Worm (Caenorhabditis elegans) whole organism, early embryonic: ENCODE results near the gene F49H6.12.

Experiments
- B0310.2 ChIP-seq: sonication (generic microtip); optimal IDR thresholded peaks from 2 replicates; lab custom pipeline; 2016; ENCODE audit warnings: mild to moderate bottlenecking, missing genetic modification characterization, missing compliant biosample characterization
- F13C5.2 ChIP-seq: sonication (generic microtip); optimal IDR thresholded peaks from 2 replicates; lab custom pipeline; 2017; ENCODE audit warnings: mild to moderate bottlenecking, missing genetic modification characterization, inconsistent platforms, missing compliant biosample characterization
- aly-1 ChIP-seq: sonication (generic microtip); optimal IDR thresholded peaks from 2 replicates; lab custom pipeline; 2016; ENCODE audit warnings: missing genetic modification characterization, missing compliant biosample characterization
- ama-1 ChIP-seq: fragments of 150-350 bp; optimal IDR thresholded peaks from 2 replicates; lab custom pipeline; 2014
- ceh-13 ChIP-seq: fragments of 200-800 bp; sonication (Bioruptor generic); optimal IDR thresholded peaks from 2 replicates; lab custom pipeline; 2018; ENCODE audit warnings: mild to moderate bottlenecking, missing genetic modification characterization, missing compliant biosample characterization
- ceh-36 ChIP-seq: sonication (generic microtip); optimal IDR thresholded peaks from 2 replicates; lab custom pipeline; 2016; ENCODE audit warnings: missing genetic modification characterization, inconsistent platforms, missing compliant biosample characterization
- ets-7 ChIP-seq: sonication (generic microtip); optimal IDR thresholded peaks from 2 replicates; lab custom pipeline; 2016; ENCODE audit warnings: missing genotype, missing genetic modification characterization, missing compliant biosample characterization
- flt-1 ChIP-seq: fragments of 200-800 bp; sonication (Bioruptor generic); IDR thresholded peaks from 2 replicates; pipeline ENCODE4 v1.3.6; 2022; ENCODE audit warnings: missing genetic modification characterization, missing compliant biosample characterization
- hmbx-1 ChIP-seq: sonication (generic microtip); optimal IDR thresholded peaks from 2 replicates; lab custom pipeline; 2016; ENCODE audit warnings: mild to moderate bottlenecking, missing genetic modification characterization, missing compliant biosample characterization
- hmg-4 ChIP-seq: fragments of 200-800 bp; sonication (Bioruptor generic); optimal IDR thresholded peaks from 2 replicates; lab custom pipeline; 2018; ENCODE audit warnings: mild to moderate bottlenecking, missing genetic modification characterization, missing compliant biosample characterization
- hnd-1 ChIP-seq: sonication (generic microtip); optimal IDR thresholded peaks from 2 replicates; lab custom pipeline; 2016; ENCODE audit warnings: missing genetic modification characterization, missing compliant biosample characterization
- pes-1 ChIP-seq: fragments of 200-800 bp; sonication (Bioruptor generic); IDR thresholded peaks from 2 replicates; pipeline ENCODE4 v1.3.6; 2022; ENCODE audit warnings: missing genetic modification reagents, missing genetic modification characterization, missing compliant biosample characterization
- scrt-1 ChIP-seq: fragments of 200-800 bp; sonication (Bioruptor generic); IDR thresholded peaks from 2 replicates; pipeline ENCODE4 v1.3.6; 2022; ENCODE audit warnings: missing genetic modification characterization, missing compliant biosample characterization
- sea-1 ChIP-seq: fragments of 200-800 bp; sonication (Bioruptor generic); conservative IDR thresholded peaks from 2 replicates; pipeline ENCODE4 v1.3.6; 2022; ENCODE audit warnings: missing genetic modification characterization, missing compliant biosample characterization
- tbx-11 ChIP-seq: fragments of 200-800 bp; sonication (Bioruptor generic); IDR thresholded peaks from 2 replicates; pipeline ENCODE4 v1.3.6; 2022; ENCODE audit warnings: missing genetic modification characterization, missing compliant biosample characterization
- tbx-37 ChIP-seq: fragments of 200-800 bp; sonication (Bioruptor generic); conservative IDR thresholded peaks from 2 replicates; pipeline ENCODE4 v1.3.6; 2022; ENCODE audit warnings: missing genetic modification reagents, missing genetic modification characterization, missing compliant biosample characterization
- tra-4 ChIP-seq: sonication (generic microtip); optimal IDR thresholded peaks from 2 replicates; lab custom pipeline; 2017; ENCODE audit warnings: missing genetic modification characterization, missing compliant biosample characterization

F49H6.12 gene

ce11 chrV:16991734-16992133 is 29.5 kb downstream of the F49H6.12 start, which contains the start of gene srz-95:
srz-95 (plus strand) TSS chrV:16992034.
- no peak for TF ChIP-seq ama-1 (lab: Kevin White, UChicago)
- no peak for TF ChIP-seq ceh-13 (GFP tag; lab: Kevin White, UChicago)
- no peak for TF ChIP-seq tbx-37 (GFP tag; lab: Robert Waterston, UW)

DNA sequence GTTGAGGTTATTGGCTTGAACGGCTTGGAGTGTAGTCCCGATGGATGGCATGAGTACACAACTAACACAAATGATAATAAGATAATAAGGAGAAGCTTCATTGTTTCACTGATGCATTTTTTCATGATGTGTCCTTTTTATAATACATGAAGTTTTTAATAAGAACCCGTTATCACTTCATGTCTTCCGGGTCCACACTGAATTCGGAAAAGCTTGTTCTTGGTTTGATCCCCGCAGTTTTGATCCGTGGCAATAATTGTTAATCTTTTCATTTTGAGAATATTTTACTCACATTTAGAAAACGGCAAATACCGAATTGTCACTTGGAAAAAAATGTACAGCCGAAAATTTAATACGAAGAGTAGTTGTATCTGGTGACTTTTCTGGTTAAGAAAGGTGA is 32.6 kb downstream of the F49H6.12 start, which contains the start of gene Y102A5C.27:
Gene Y102A5C.27, minus strand, starts transcription at position 101 of the 400 bp plus-strand sequence.
- no peak for TF ChIP-seq scrt-1 (GFP tag; lab: Robert Waterston, UW)
- no peak for TF ChIP-seq ceh-13 (GFP tag; lab: Kevin White, UChicago)
- no peak for TF ChIP-seq B0310.2
- no peak for TF ChIP-seq tbx-11 (GFP tag; lab: Robert Waterston, UW)
- TF ChIP-seq sea-1, result no peak
- TF ChIP-seq pes-1, result no peak
- TF ChIP-seq ets-7 (tag; lab: Kevin White, UChicago), result no peak
- TF ChIP-seq aly-1 (tag; lab: Kevin White, UChicago), result no peak
- TF ChIP-seq tra-4 (tag; lab: Kevin White, UChicago), result no peak
- TF ChIP-seq tbx-37 (GFP tag; lab: Robert Waterston, UW), result no peak
- no peak for TF ChIP-seq flt-1 (GFP tag; lab: Robert Waterston, UW)
- no peak for TF ChIP-seq hmbx-1 (tag; lab: Kevin White, UChicago)
- no peak for TF ChIP-seq F13C5.2 (tag; lab: Kevin White, UChicago)
- TF ChIP-seq hmg-4 (GFP tag; lab: Kevin White, UChicago), result no peak
- TF ChIP-seq ama-1 (lab: Kevin White, UChicago), result no peak
- TF ChIP-seq ceh-36 (tag; lab: Kevin White, UChicago), result no peak
- TF ChIP-seq hnd-1 (tag; lab: Kevin White, UChicago), result no peak

ce11 chrV:16987783-16988182 is 33.5 kb downstream of the F49H6.12 start:
- TF ChIP-seq sea-1, result no peak
- no peak for TF ChIP-seq ceh-13 (GFP tag; lab: Kevin White, UChicago)
- TF ChIP-seq ama-1 (lab: Kevin White, UChicago), result no peak
- no peak for TF ChIP-seq F13C5.2 (tag; lab: Kevin White, UChicago)
- TF ChIP-seq tbx-11 (GFP tag; lab: Robert Waterston, UW), result no peak
- no peak for TF ChIP-seq hnd-1 (tag; lab: Kevin White, UChicago)
- TF ChIP-seq hmg-4 (GFP tag; lab: Kevin White, UChicago), result no peak
- no peak for TF ChIP-seq ets-7 (tag; lab: Kevin White, UChicago)
- no peak for TF ChIP-seq flt-1 (GFP tag; lab: Robert Waterston, UW)
- no peak for TF ChIP-seq tbx-37 (GFP tag; lab: Robert Waterston, UW)
- TF ChIP-seq pes-1, result no peak
- no peak for TF ChIP-seq aly-1 (tag; lab: Kevin White, UChicago)
- TF ChIP-seq hmbx-1 (tag; lab: Kevin White, UChicago), result no peak
- no peak for TF ChIP-seq tra-4 (tag; lab: Kevin White, UChicago)
- no peak for TF ChIP-seq ceh-36 (tag; lab: Kevin White, UChicago)
- TF ChIP-seq B0310.2, result no peak
- no peak for TF ChIP-seq scrt-1 (GFP tag; lab: Robert Waterston, UW)

DNA sequence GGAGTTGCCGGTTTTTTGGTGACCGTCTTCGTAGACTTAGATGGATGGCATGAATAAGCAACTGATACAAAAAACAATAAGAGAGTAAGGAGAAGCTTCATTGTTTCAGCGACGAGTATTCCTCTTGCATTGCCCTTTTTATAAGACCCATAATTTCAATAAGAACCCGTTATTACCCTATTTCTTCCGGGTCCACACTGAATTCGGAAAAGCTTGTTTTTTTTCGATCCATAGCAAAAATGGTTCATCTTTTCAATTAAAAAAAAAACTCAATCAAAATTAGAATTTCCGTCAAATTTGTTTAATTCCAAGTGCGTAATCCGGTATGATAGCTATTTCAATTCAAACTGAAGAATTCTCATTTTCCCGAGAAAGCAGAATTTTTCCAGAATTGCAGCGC is 34.2 kb downstream of the F49H6.12 start, which contains the start of gene Y102A5C.40:
Gene Y102A5C.40, minus strand, starts transcription at position 101 of the 400 bp plus-strand sequence.
- TF ChIP-seq F13C5.2 (tag; lab: Kevin White, UChicago) (no peak), tbx-37 (GFP tag; lab: Robert Waterston, UW) (no peak), B0310.2 (no peak), scrt-1 (GFP tag; lab: Robert Waterston, UW) (no peak), hmg-4 (GFP tag; lab: Kevin White, UChicago) (no peak), hmbx-1 (tag; lab: Kevin White, UChicago) (no peak), ceh-13 (GFP tag; lab: Kevin White, UChicago) (no peak), flt-1 (GFP tag; lab: Robert Waterston, UW) (no peak), sea-1 (no peak), hnd-1 (tag; lab: Kevin White, UChicago) (no peak), aly-1 (tag; lab: Kevin White, UChicago) (no peak), tra-4 (tag; lab: Kevin White, UChicago) (no peak), ceh-36 (tag; lab: Kevin White, UChicago) (no peak), ets-7 (tag; lab: Kevin White, UChicago) (no peak)

DNA sequence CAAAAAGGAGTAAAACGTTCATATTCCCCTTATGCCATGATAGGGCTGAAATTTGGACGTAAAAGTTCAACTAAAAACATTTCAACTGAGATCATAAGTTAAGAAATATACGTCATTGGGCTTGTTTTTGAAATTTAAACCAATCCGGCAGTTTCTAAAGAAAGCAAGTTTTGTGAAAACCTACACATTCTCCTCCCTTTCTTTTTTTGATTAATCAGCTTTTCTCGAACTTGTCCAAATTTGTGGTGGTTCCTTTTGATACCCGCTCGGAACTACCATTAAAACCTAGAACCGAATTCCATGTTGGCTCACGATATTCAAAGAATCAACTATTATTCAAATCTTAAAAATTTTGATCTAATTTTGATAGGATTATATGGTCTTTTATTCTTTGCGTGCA is 40.9 kb downstream of the F49H6.12 start, which contains the start of gene srz-54:
Gene srz-54, plus strand, starts transcription at position 301 of the 400 bp plus-strand sequence.
- TF ChIP-seq ceh-36 (tag; lab: Kevin White, UChicago), result no peak
- TF ChIP-seq tbx-37 (GFP tag; lab: Robert Waterston, UW), result no peak
- no peak for TF ChIP-seq flt-1 (GFP tag; lab: Robert Waterston, UW)
- TF ChIP-seq ets-7 (tag; lab: Kevin White, UChicago), result no peak
- TF ChIP-seq ceh-13 (GFP tag; lab: Kevin White, UChicago), result no peak
- no peak for TF ChIP-seq sea-1
- no peak for TF ChIP-seq ama-1 (lab: Kevin White, UChicago)

- no peak for TF ChIP-seq tbx-11 (GFP tag; lab: Robert Waterston, UW)
These were observed 46.3 kb downstream of the F49H6.12 start, which contains the start of gene srx-54 for ce11 chrV:16974919-16975318. srx-54 (plus strand) TSS chrV:16975219.

- no peak for TF ChIP-seq pes-1
- no peak for TF ChIP-seq sea-1
- TF ChIP-seq hnd-1 (tag; lab: Kevin White, UChicago), result no peak
- TF ChIP-seq hmbx-1 (tag; lab: Kevin White, UChicago), result no peak
- TF ChIP-seq scrt-1 (GFP tag; lab: Robert Waterston, UW), result no peak
- TF ChIP-seq tbx-37 (GFP tag; lab: Robert Waterston, UW), result no peak
- TF ChIP-seq F13C5.2 (tag; lab: Kevin White, UChicago), result no peak
- no peak for TF ChIP-seq ceh-36 (tag; lab: Kevin White, UChicago)
- TF ChIP-seq flt-1 (GFP tag; lab: Robert Waterston, UW), result no peak
- no peak for TF ChIP-seq B0310.2
- TF ChIP-seq hmg-4 (GFP tag; lab: Kevin White, UChicago), result no peak
- TF ChIP-seq ama-1 (lab: Kevin White, UChicago), result no peak
- no peak for TF ChIP-seq aly-1 (tag; lab: Kevin White, UChicago)
- TF ChIP-seq ceh-13 (GFP tag; lab: Kevin White, UChicago), result no peak
- no peak for TF ChIP-seq tra-4 (tag; lab: Kevin White, UChicago)
- no peak for TF ChIP-seq ets-7 (tag; lab: Kevin White, UChicago)
These were observed 47.9 kb downstream of the F49H6.12 start for ce11 chrV:16973338-16973737.
